Worm (Caenorhabditis elegans) whole organism, L1 larva: ENCODE results near the gene K02E10.7.

Experiments used
- C16A3.4 ChIP-seq: fragments of 150-350 bp; optimal IDR thresholded peaks from 2 replicates; lab custom pipeline; 2014; ENCODE audit warnings: missing biosample characterization, missing genetic modification characterization
- C34B4.2 ChIP-seq: sonication (generic microtip); optimal IDR thresholded peaks from 2 replicates; lab custom pipeline; 2017; ENCODE audit warnings: mild to moderate bottlenecking, missing genetic modification characterization, missing compliant biosample characterization
- ama-1 ChIP-seq: fragments of 150-350 bp; optimal IDR thresholded peaks from 2 replicates; lab custom pipeline; 2014
- ceh-8 ChIP-seq: fragments of 200-800 bp; sonication (Bioruptor generic); optimal IDR thresholded peaks from 2 replicates; lab custom pipeline; 2018; ENCODE audit warnings: mild to moderate bottlenecking, missing genetic modification characterization, moderate library complexity, missing compliant biosample characterization
- ceh-82 ChIP-seq, 3 experiments: fragments of 150-350 bp in 1 of 3; sonication (generic microtip) in 2 of 3; optimal IDR thresholded peaks; 2 replicates each; lab custom pipeline; 2014 to 2017; ENCODE audit warnings: missing biosample characterization in 3 of 3, missing genetic modification characterization in 3 of 3
- ceh-88 ChIP-seq: fragments of 200-800 bp; sonication (Bioruptor generic); IDR thresholded peaks from 2 replicates; pipeline ENCODE4 v1.3.6; 2022; ENCODE audit warnings: missing genetic modification characterization, missing compliant biosample characterization
- ceh-90 ChIP-seq: sonication (generic microtip); optimal IDR thresholded peaks from 2 replicates; lab custom pipeline; 2016; ENCODE audit warnings: missing genetic modification characterization, missing compliant biosample characterization
- egl-13 ChIP-seq: sonication (generic microtip); optimal IDR thresholded peaks from 2 replicates; lab custom pipeline; 2016; ENCODE audit warnings: missing genotype, missing genetic modification reagents, missing genetic modification characterization, missing compliant biosample characterization
- egl-27 ChIP-seq, 2 experiments: fragments of 150-350 bp in 1 of 2; sonication (generic microtip); optimal IDR thresholded peaks; 3 replicates each; lab custom pipeline; 2017 to 2018; ENCODE audit warnings: missing biosample characterization in 2 of 2, missing genetic modification characterization in 2 of 2, missing genetic modification reagents in 2 of 2
- elt-2 ChIP-seq: sonication (generic microtip); optimal IDR thresholded peaks from 2 replicates; lab custom pipeline; 2016; ENCODE audit warnings: missing genetic modification characterization, mild to moderate bottlenecking, inconsistent platforms, missing compliant biosample characterization, missing genetic modification reagents
- fkh-10 ChIP-seq: sonication (generic microtip); optimal IDR thresholded peaks from 2 replicates; lab custom pipeline; 2017; ENCODE audit warnings: missing biosample characterization, missing genetic modification reagents, missing genetic modification characterization
- fkh-8 ChIP-seq: sonication (generic microtip); optimal IDR thresholded peaks from 2 replicates; lab custom pipeline; 2016; ENCODE audit warnings: mild to moderate bottlenecking, missing genetic modification characterization, missing compliant biosample characterization
- hlh-17 ChIP-seq: fragments of 200-800 bp; sonication (Bioruptor generic); optimal IDR thresholded peaks from 2 replicates; lab custom pipeline; 2018; ENCODE audit warnings: missing genetic modification characterization, mild to moderate bottlenecking, missing compliant biosample characterization, moderate library complexity, borderline replicate concordance
- hlh-4 ChIP-seq: sonication (generic microtip); optimal IDR thresholded peaks from 2 replicates; lab custom pipeline; 2016; ENCODE audit warnings: mild to moderate bottlenecking, missing genetic modification characterization, missing compliant biosample characterization
- irx-1 ChIP-seq: sonication (generic microtip); optimal IDR thresholded peaks from 2 replicates; lab custom pipeline; 2016; ENCODE audit warnings: missing genetic modification characterization, missing compliant biosample characterization
- lin-14 ChIP-seq: fragments of 200-800 bp; sonication (Bioruptor generic); optimal IDR thresholded peaks from 2 replicates; lab custom pipeline; 2018; ENCODE audit warnings: mild to moderate bottlenecking, missing genetic modification characterization, moderate library complexity, missing compliant biosample characterization
- lin-15B ChIP-seq: fragments of 150-350 bp; sonication (generic microtip); optimal IDR thresholded peaks from 3 replicates; lab custom pipeline; 2014; ENCODE audit warnings: missing biosample characterization, missing genetic modification characterization
- lin-35 ChIP-seq, 2 experiments: fragments of 150-350 bp; optimal IDR thresholded peaks; 2 replicates each; lab custom pipeline; 2014; ENCODE audit warnings: missing biosample characterization in 2 of 2, missing genetic modification characterization in 2 of 2, missing genetic modification reagents in 2 of 2
- lin-39 ChIP-seq: fragments of 150-350 bp; optimal IDR thresholded peaks from 2 replicates; lab custom pipeline; 2014; ENCODE audit warnings: missing biosample characterization, missing genetic modification reagents, missing genetic modification characterization
- lir-3 ChIP-seq: sonication (generic microtip); optimal IDR thresholded peaks from 2 replicates; lab custom pipeline; 2016; ENCODE audit warnings: mild to moderate bottlenecking, missing genetic modification characterization, moderate library complexity, missing compliant biosample characterization; ENCODE audit not compliant: poor library complexity
- lsy-2 ChIP-seq, 2 experiments: fragments of 150-350 bp; optimal IDR thresholded peaks; 2 replicates each; lab custom pipeline; 2014; ENCODE audit warnings: missing biosample characterization in 2 of 2, missing genetic modification characterization in 2 of 2
- mdl-1 ChIP-seq, 2 experiments: fragments of 150-350 bp; optimal IDR thresholded peaks; 2 replicates each; lab custom pipeline; 2014 to 2017; ENCODE audit warnings: missing biosample characterization in 2 of 2, missing genetic modification characterization in 2 of 2, inconsistent platforms in 1 of 2
- mef-2 ChIP-seq: fragments of 150-350 bp; optimal IDR thresholded peaks from 2 replicates; lab custom pipeline; 2014; ENCODE audit warnings: missing biosample characterization, missing genetic modification characterization
- mep-1 ChIP-seq: fragments of 150-350 bp; optimal IDR thresholded peaks from 2 replicates; lab custom pipeline; 2014; ENCODE audit warnings: missing biosample characterization, missing genetic modification characterization
- nhr-11 ChIP-seq: fragments of 150-350 bp; optimal IDR thresholded peaks from 2 replicates; lab custom pipeline; 2014; ENCODE audit warnings: missing biosample characterization, missing genetic modification characterization
- nhr-19 ChIP-seq: fragments of 200-800 bp; sonication (Bioruptor generic); conservative IDR thresholded peaks from 2 replicates; pipeline ENCODE4 v1.3.6; 2022; ENCODE audit warnings: missing genetic modification characterization, missing compliant biosample characterization
- nhr-20 ChIP-seq: sonication (generic microtip); optimal IDR thresholded peaks from 2 replicates; lab custom pipeline; 2016; ENCODE audit warnings: mild to moderate bottlenecking, missing genetic modification characterization, missing compliant biosample characterization
- nhr-237 ChIP-seq: fragments of 150-350 bp; optimal IDR thresholded peaks from 2 replicates; lab custom pipeline; 2014; ENCODE audit warnings: missing biosample characterization, missing genetic modification characterization
- nhr-28 ChIP-seq: fragments of 150-350 bp; optimal IDR thresholded peaks from 2 replicates; lab custom pipeline; 2014; ENCODE audit warnings: missing biosample characterization, missing genetic modification characterization
- nhr-47 ChIP-seq: sonication (generic microtip); optimal IDR thresholded peaks from 2 replicates; lab custom pipeline; 2016; ENCODE audit warnings: mild to moderate bottlenecking, missing genetic modification characterization, moderate library complexity, missing compliant biosample characterization
- nhr-85 ChIP-seq: sonication (generic microtip); peaks from one replicate; lab custom pipeline; 2016; ENCODE audit warnings: missing genetic modification characterization, inconsistent platforms, missing compliant biosample characterization
- nhr-90 ChIP-seq: sonication (generic microtip); optimal IDR thresholded peaks from 2 replicates; lab custom pipeline; 2016; ENCODE audit warnings: mild to moderate bottlenecking, missing genetic modification characterization, missing compliant biosample characterization; ENCODE audit not compliant: poor library complexity
- pag-3 ChIP-seq: sonication (generic microtip); optimal IDR thresholded peaks from 2 replicates; lab custom pipeline; 2017; ENCODE audit warnings: missing genetic modification characterization, mild to moderate bottlenecking, missing compliant biosample characterization, antibody characterized with exemption, borderline replicate concordance; ENCODE audit not compliant: insufficient read depth
- pax-3 ChIP-seq: fragments of 200-800 bp; sonication (Bioruptor generic); optimal IDR thresholded peaks from 2 replicates; lab custom pipeline; 2018; ENCODE audit warnings: mild to moderate bottlenecking, missing genetic modification characterization, moderate library complexity, missing compliant biosample characterization
- rnt-1 ChIP-seq: sonication (generic microtip); optimal IDR thresholded peaks from 2 replicates; lab custom pipeline; 2016; ENCODE audit warnings: mild to moderate bottlenecking, missing genetic modification characterization, moderate library complexity, missing compliant biosample characterization
- skn-1 ChIP-seq: fragments of 150-350 bp; optimal IDR thresholded peaks from 2 replicates; lab custom pipeline; 2014; ENCODE audit warnings: missing biosample characterization, missing genetic modification characterization
- snpc-4 ChIP-seq: fragments of 150-350 bp; optimal IDR thresholded peaks from 2 replicates; lab custom pipeline; 2014; ENCODE audit warnings: missing biosample characterization, missing genetic modification characterization
- snu-23 ChIP-seq: sonication (generic microtip); optimal IDR thresholded peaks from 2 replicates; lab custom pipeline; 2016; ENCODE audit warnings: missing genetic modification characterization, missing compliant biosample characterization
- sox-4 ChIP-seq: sonication (generic microtip); optimal IDR thresholded peaks from 2 replicates; lab custom pipeline; 2016; ENCODE audit warnings: missing genetic modification characterization, missing compliant biosample characterization
- tbx-2 ChIP-seq: sonication (generic microtip); optimal IDR thresholded peaks from 2 replicates; lab custom pipeline; 2016; ENCODE audit warnings: missing genetic modification characterization, missing compliant biosample characterization
- unc-130 ChIP-seq: fragments of 150-350 bp; optimal IDR thresholded peaks from 2 replicates; lab custom pipeline; 2017; ENCODE audit warnings: missing biosample characterization, missing genetic modification characterization, inconsistent platforms
- unc-86 ChIP-seq: sonication (generic microtip); optimal IDR thresholded peaks from 2 replicates; lab custom pipeline; 2016; ENCODE audit warnings: missing genetic modification characterization, missing compliant biosample characterization
- vab-15 ChIP-seq: sonication (generic microtip); optimal IDR thresholded peaks from 2 replicates; lab custom pipeline; 2017; ENCODE audit warnings: missing genotype, mild to moderate bottlenecking, missing genetic modification characterization, missing compliant biosample characterization
- xbp-1 ChIP-seq: sonication (generic microtip); optimal IDR thresholded peaks from 2 replicates; lab custom pipeline; 2016; ENCODE audit warnings: missing genetic modification characterization, missing compliant biosample characterization
- ztf-11 ChIP-seq, 2 experiments: sonication (generic microtip); optimal IDR thresholded peaks; 2 replicates each; lab custom pipeline; 2016 to 2017; ENCODE audit warnings: missing genetic modification characterization in 2 of 2, missing biosample characterization in 1 of 2, missing compliant biosample characterization in 1 of 2

The K02E10.7 gene

ce11 chrX:2553433-2553860 lies 45.1 kb upstream of the K02E10.7 start (continued):
- no peak for TF ChIP-seq ceh-90 (tag; lab: Kevin White, UChicago)
- peak in 1 of 2 experiments; percentile 6 for TF ChIP-seq ztf-11 (tag; optimal IDR thresholded peaks at IDR 0.05; lab: Kevin White, UChicago)
- TF ChIP-seq lir-3 (tag; lab: Kevin White, UChicago): peak; percentile 41
- peak; percentile 61 for TF ChIP-seq egl-13 (tag; lab: Kevin White, UChicago)
- TF ChIP-seq fkh-8 (tag; lab: Kevin White, UChicago): peak; percentile 65
- TF ChIP-seq nhr-20 (tag; lab: Kevin White, UChicago): peak; percentile 75
- peak; percentile 72 for TF ChIP-seq tbx-2 (tag; lab: Kevin White, UChicago)
- peak; percentile 45 for TF ChIP-seq elt-2 (tag; lab: Kevin White, UChicago)
- TF ChIP-seq irx-1 (tag; lab: Kevin White, UChicago): peak; percentile 80
- TF ChIP-seq unc-130 (tag; lab: Kevin White, UChicago): peak; percentile 2
- no peak for TF ChIP-seq lin-15B (tag; lab: Kevin White, UChicago)
- peak; percentile 61 for TF ChIP-seq mef-2 (tag; lab: Kevin White, UChicago)
- peak; percentile 73 for TF ChIP-seq mep-1
- no peak for TF ChIP-seq lin-39 (tag; lab: Kevin White, UChicago)
- TF ChIP-seq nhr-28 (tag; lab: Kevin White, UChicago): no peak
- TF ChIP-seq xbp-1 (tag; lab: Kevin White, UChicago): peak; percentile 64
- no peak for TF ChIP-seq nhr-11 (tag; lab: Kevin White, UChicago)
- TF ChIP-seq unc-86 (tag; lab: Kevin White, UChicago): peak; percentile 36
- TF ChIP-seq nhr-90 (tag; lab: Kevin White, UChicago): peak; percentile 85
- TF ChIP-seq ceh-82 (tag; optimal IDR thresholded peaks at IDR 0.05; lab: Kevin White, UChicago): peak; percentile 33 to 64 (median 59)
- no peak for TF ChIP-seq hlh-4 (tag; lab: Kevin White, UChicago)
- peak; percentile 29 for TF ChIP-seq sox-4 (tag; lab: Kevin White, UChicago)
- TF ChIP-seq fkh-10: no peak
- no peak for TF ChIP-seq pag-3 (tag; lab: Kevin White, UChicago)
- TF ChIP-seq, all 84 proteins: peak for 41

- TF ChIP-seq C16A3.4 (tag; lab: Kevin White, UChicago) (peak; percentile 26), snu-23 (peak; percentile 50), nhr-47 (tag; lab: Kevin White, UChicago) (peak; percentile 7), mep-1 (peak; percentile 17), vab-15 (peak; percentile 35), lin-14 (GFP tag; lab: Kevin White, UChicago) (peak; percentile 82), nhr-85 (tag; lab: Kevin White, UChicago) (no peak), nhr-20 (tag; lab: Kevin White, UChicago) (peak; percentile 34), xbp-1 (tag; lab: Kevin White, UChicago) (no peak), lin-35 (GFP tag; optimal IDR thresholded peaks at IDR 0.05; lab: Kevin White, UChicago) (no peak), mdl-1 (tag; optimal IDR thresholded peaks at IDR 0.05; lab: Kevin White, UChicago) (peak in 1 of 2 experiments; percentile 15), skn-1 (tag; lab: Kevin White, UChicago) (peak; percentile 56), lsy-2 (tag; optimal IDR thresholded peaks at IDR 0.05; lab: Kevin White, UChicago) (peak in 1 of 2 experiments; percentile 2), ama-1 (lab: Kevin White, UChicago) (no peak)
These were observed 43.9 kb upstream of the K02E10.7 start, which contains the start of gene aat-3 for ce11 chrX:2552210-2552674. TSS of gene aat-3 (plus strand) at chrX:2552260.

ce11 chrX:2551450-2551849 lies 43.1 kb upstream of the K02E10.7 start:
- TF ChIP-seq nhr-85 (tag; lab: Kevin White, UChicago) (peak; percentile 58), nhr-47 (tag; lab: Kevin White, UChicago) (no peak), ceh-88 (no peak), snpc-4 (tag; lab: Kevin White, UChicago) (peak; percentile 75), xbp-1 (tag; lab: Kevin White, UChicago) (no peak), egl-27 (tag; optimal IDR thresholded peaks at IDR 0.05; lab: Kevin White, UChicago) (no peak), ceh-8 (GFP tag; lab: Kevin White, UChicago) (no peak), pax-3 (tag; lab: Kevin White, UChicago) (no peak), nhr-19 (GFP tag; lab: Robert Waterston, UW) (no peak), nhr-28 (tag; lab: Kevin White, UChicago) (no peak), ztf-11 (tag; optimal IDR thresholded peaks at IDR 0.05; lab: Kevin White, UChicago) (no peak), C34B4.2 (no peak), hlh-17 (GFP tag; lab: Kevin White, UChicago) (no peak), rnt-1 (peak; percentile 24), nhr-237 (tag; lab: Kevin White, UChicago) (no peak)
